Fruit fly (Drosophila melanogaster): ENCODE measurements around the gene alpha-Est6.

alpha-Est6 gene

DNA sequence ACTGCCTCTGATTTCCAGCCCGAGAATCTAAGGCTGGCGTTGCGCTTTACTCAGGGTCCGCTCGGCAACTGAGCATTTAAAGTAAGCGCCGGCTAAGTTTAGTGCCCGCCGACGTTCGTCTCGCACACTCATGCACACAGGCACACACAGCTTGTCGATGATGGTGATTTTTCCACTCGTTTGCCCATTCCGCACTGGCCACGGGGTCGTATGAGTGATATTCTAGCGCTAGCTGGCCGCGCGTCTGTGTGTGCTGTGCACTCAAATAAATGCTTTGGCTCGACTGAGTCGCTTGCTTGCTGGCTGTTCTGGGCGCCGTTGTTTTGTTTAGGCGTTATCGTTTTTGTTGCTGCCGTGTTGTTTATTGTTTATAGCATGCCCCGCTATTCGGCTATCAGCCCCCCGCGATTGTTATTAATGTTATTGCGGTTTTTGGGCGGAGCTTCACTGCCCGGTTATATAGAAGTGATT is 12.9 kb downstream of the alpha-Est6 start, which contains the start of gene alpha-Est8 (continued):
- TF ChIP-seq HHEX (GFP tag; optimal IDR thresholded peaks at IDR 0.05), result peak; percentile 21
- TF ChIP-seq PHDP (tag; optimal IDR thresholded peaks at IDR 0.05), result peak; percentile 26
- peak; percentile 57; the same call in 1 of the 2 replicates for TF ChIP-seq Atf6 (GFP tag; IDR thresholded peaks at IDR 0.05)
- TF ChIP-seq Hmr (GFP tag; optimal IDR thresholded peaks at IDR 0.05), result peak; percentile 40
- TF ChIP-seq Med (GFP tag), result peak; percentile 82
- TF ChIP-seq crol (GFP tag; IDR thresholded peaks at IDR 0.05), result 0 out of 2 replicates have a peak, but pooled peaks have one; percentile 7
- peak; percentile 20 for TF ChIP-seq gem (tag; optimal IDR thresholded peaks at IDR 0.05)
- peak in 1 of 2 experiments; percentile 9 for TF ChIP-seq Pdp1 (GFP tag; optimal IDR thresholded peaks at IDR 0.05)
- TF ChIP-seq CG3847 (GFP tag; IDR thresholded peaks at IDR 0.05), result 0 out of 2 replicates have a peak, but pooled peaks have one; percentile 15
- TF ChIP-seq jumu (GFP tag; optimal IDR thresholded peaks at IDR 0.05), result no peak
- peak; percentile 56 for TF ChIP-seq run (tag; optimal IDR thresholded peaks at IDR 0.05)
- peak; percentile 6 for TF ChIP-seq CG7839 (tag; optimal IDR thresholded peaks at IDR 0.05)
- peak; percentile 100 for TF ChIP-seq CG31224 (GFP tag; IDR thresholded peaks at IDR 0.05)
- peak; percentile 73 for TF ChIP-seq Bgb (GFP tag; IDR thresholded peaks at IDR 0.05; ENCODE audit: partially characterized antibody)
- TF ChIP-seq abd-A (tag; optimal IDR thresholded peaks at IDR 0.05), result peak; percentile 62
- peak; percentile 23 for TF ChIP-seq CG13296 (GFP tag; optimal IDR thresholded peaks at IDR 0.05)
- TF ChIP-seq CG11504 (tag; optimal IDR thresholded peaks at IDR 0.05), result no peak
- no peak for TF ChIP-seq CG9727 (GFP tag; optimal IDR thresholded peaks at IDR 0.05)
- TF ChIP-seq CG10366 (GFP tag; IDR thresholded peaks at IDR 0.05), result no peak
- TF ChIP-seq GATAe (GFP tag; conservative IDR thresholded peaks at IDR 0.05), result 0 out of 2 replicates have a peak, but pooled peaks have one; percentile 16
- TF ChIP-seq CG9797 (GFP tag; optimal IDR thresholded peaks at IDR 0.05), result no peak
- peak; percentile 100 for TF ChIP-seq sug (tag; optimal IDR thresholded peaks at IDR 0.05)
- TF ChIP-seq CG11247 (GFP tag; IDR thresholded peaks at IDR 0.05), result 0 out of 2 replicates have a peak, but pooled peaks have one; percentile 21
- TF ChIP-seq CG2678 (tag; optimal IDR thresholded peaks at IDR 0.05), result peak; percentile 51
- TF ChIP-seq Rfx (GFP tag; IDR thresholded peaks at IDR 0.05), result peak; percentile 34; the same call in 1 of the 2 replicates
- TF ChIP-seq BtbVII (GFP tag; optimal IDR thresholded peaks at IDR 0.05), result no peak
- peak; percentile 89 for TF ChIP-seq exex (tag; optimal IDR thresholded peaks at IDR 0.05)
- peak; percentile 38 for TF ChIP-seq CG3281 (GFP tag; optimal IDR thresholded peaks at IDR 0.05)
- no peak for TF ChIP-seq CG4404 (GFP tag; IDR thresholded peaks at IDR 0.05)
- peak; percentile 93 for TF ChIP-seq CG10543 (GFP tag; optimal IDR thresholded peaks at IDR 0.05)
- peak; percentile 3 for TF ChIP-seq Meics (GFP tag; optimal IDR thresholded peaks at IDR 0.05)
- TF ChIP-seq sens (GFP tag), result peak; percentile 41
- no peak for TF ChIP-seq Doc2 (GFP tag; IDR thresholded peaks at IDR 0.05)
- 0 out of 3 replicates have a peak, but pooled peaks have one; percentile 30 for TF ChIP-seq Dbx (GFP tag; IDR thresholded peaks at IDR 0.05)
- no peak for TF ChIP-seq CG16779 (GFP tag; IDR thresholded peaks at IDR 0.05)
- TF ChIP-seq ATbp (GFP tag; optimal IDR thresholded peaks at IDR 0.05), result no peak
- peak; percentile 32; the same call in 1 of the 2 replicates for TF ChIP-seq inv (GFP tag; IDR thresholded peaks at IDR 0.05; ENCODE audit: partially characterized antibody)
- TF ChIP-seq Deaf1 (tag; optimal IDR thresholded peaks at IDR 0.05), result peak; percentile 75
- TF ChIP-seq cwo (GFP tag; optimal IDR thresholded peaks at IDR 0.05), result peak; percentile 45
- no peak for TF ChIP-seq Sry-β (GFP tag; optimal IDR thresholded peaks at IDR 0.05)
- peak; percentile 32 for TF ChIP-seq CG18599 (GFP tag; optimal IDR thresholded peaks at IDR 0.05)
- TF ChIP-seq Adf1 (GFP tag; IDR thresholded peaks at IDR 0.05), result peak; percentile 63; the same call in 1 of the 2 replicates
- TF ChIP-seq HmgZ (tag; optimal IDR thresholded peaks at IDR 0.05), result peak; percentile 63
- TF ChIP-seq CG7372 (GFP tag; IDR thresholded peaks at IDR 0.05), result peak; percentile 70
- TF ChIP-seq CG13287 (GFP tag; IDR thresholded peaks at IDR 0.05; ENCODE audit: partially characterized antibody), result peak; percentile 66
